Worm (Caenorhabditis elegans): ENCODE measurements around the gene srx-23.

The srx-23 gene

ce11 chrV:723895-724352, 41.8 kb downstream of the srx-23 start, which contains the start of gene fbxb-72 (continued):
- TF ChIP-seq lin-15B (tag; optimal IDR thresholded peaks at IDR 0.05): no peak
- peak; percentile 55 for TF ChIP-seq sup-37 (GFP tag; optimal IDR thresholded peaks at IDR 0.05)
- no peak for TF ChIP-seq mdl-1 (tag; optimal IDR thresholded peaks at IDR 0.05)

- TF ChIP-seq egl-27 (tag; optimal IDR thresholded peaks at IDR 0.05) (no peak), ama-1 (optimal IDR thresholded peaks at IDR 0.05) (peak; percentile 60), nhr-90 (tag; optimal IDR thresholded peaks at IDR 0.05; ENCODE audit: poor library complexity) (peak; percentile 56), efl-1 (optimal IDR thresholded peaks at IDR 0.05) (no peak), efl-1 (GFP tag; optimal IDR thresholded peaks at IDR 0.05 in 1 of 2) (peak in 1 of 2 experiments; percentile 93), hlh-17 (GFP tag; optimal IDR thresholded peaks at IDR 0.05; ENCODE audit: borderline replicate concordance) (no peak), rnt-1 (tag; optimal IDR thresholded peaks at IDR 0.05) (peak; percentile 9), blmp-1 (tag; optimal IDR thresholded peaks at IDR 0.05) (no peak), elt-2 (tag; optimal IDR thresholded peaks at IDR 0.05) (peak; percentile 8), aly-2 (tag; optimal IDR thresholded peaks at IDR 0.05) (peak; percentile 97), lir-3 (tag; optimal IDR thresholded peaks at IDR 0.05; ENCODE audit: poor library complexity) (peak; percentile 10)
Observed at ce11 chrV:724470-724890, 42.3 kb downstream of the srx-23 start.

ce11 chrV:724946-725806, 43.0 kb downstream of the srx-23 start:
- peak; percentile 34 for TF ChIP-seq aly-2 (tag; optimal IDR thresholded peaks at IDR 0.05)
- no peak for TF ChIP-seq xbp-1 (tag; optimal IDR thresholded peaks at IDR 0.05)
- TF ChIP-seq ceh-63 (GFP tag; optimal IDR thresholded peaks at IDR 0.05): no peak
- TF ChIP-seq sox-4 (tag; optimal IDR thresholded peaks at IDR 0.05): no peak
- peak; percentile 31 for TF ChIP-seq C04F5.9 (tag; optimal IDR thresholded peaks at IDR 0.05)
- peak; percentile 32 for TF ChIP-seq C16A3.4 (tag; optimal IDR thresholded peaks at IDR 0.05)
- peak; percentile 49 for TF ChIP-seq nhr-85 (tag)
- TF ChIP-seq ama-1 (optimal IDR thresholded peaks at IDR 0.05): peak; percentile 92
- no peak for TF ChIP-seq unc-62 (GFP tag; optimal IDR thresholded peaks at IDR 0.05)
- TF ChIP-seq efl-1 (optimal IDR thresholded peaks at IDR 0.05): no peak
- TF ChIP-seq efl-1 (GFP tag; optimal IDR thresholded peaks at IDR 0.05 in 1 of 2): peak in 1 of 2 experiments; percentile 84
- TF ChIP-seq Y116A8C.19 (tag; optimal IDR thresholded peaks at IDR 0.05; ENCODE audit: borderline replicate concordance): no peak
- TF ChIP-seq sptf-1 (tag; optimal IDR thresholded peaks at IDR 0.05): no peak
- TF ChIP-seq snu-23 (GFP tag; optimal IDR thresholded peaks at IDR 0.05): peak; percentile 27
- TF ChIP-seq sup-37 (GFP tag; optimal IDR thresholded peaks at IDR 0.05): peak; percentile 5
- TF ChIP-seq hlh-4 (tag; optimal IDR thresholded peaks at IDR 0.05): no peak

- TF ChIP-seq elt-3 (tag; optimal IDR thresholded peaks at IDR 0.05): peak in 1 of 6 experiments; percentile 38
- no peak for TF ChIP-seq efl-1 (optimal IDR thresholded peaks at IDR 0.05)
- TF ChIP-seq efl-1 (GFP tag; optimal IDR thresholded peaks at IDR 0.05 in 1 of 2): peak in 1 of 2 experiments; percentile 82
- no peak for TF ChIP-seq C04F5.9 (tag; optimal IDR thresholded peaks at IDR 0.05)
- no peak for TF ChIP-seq tlp-1 (tag; optimal IDR thresholded peaks at IDR 0.05)
- no peak for TF ChIP-seq alr-1 (tag; optimal IDR thresholded peaks at IDR 0.05; ENCODE audit: borderline replicate concordance)
- no peak for TF ChIP-seq nhr-237 (tag; optimal IDR thresholded peaks at IDR 0.05)
- TF ChIP-seq nhr-90 (tag; optimal IDR thresholded peaks at IDR 0.05; ENCODE audit: poor library complexity): no peak
- no peak for TF ChIP-seq sox-4 (tag; optimal IDR thresholded peaks at IDR 0.05)
- TF ChIP-seq unc-62 (GFP tag; optimal IDR thresholded peaks at IDR 0.05): no peak
- no peak for TF ChIP-seq snpc-4 (tag; optimal IDR thresholded peaks at IDR 0.05)
- no peak for TF ChIP-seq egl-27 (tag; optimal IDR thresholded peaks at IDR 0.05)
- no peak for TF ChIP-seq pag-3 (tag; optimal IDR thresholded peaks at IDR 0.05; ENCODE audit: borderline replicate concordance, insufficient read depth)
- TF ChIP-seq rnt-1 (tag; optimal IDR thresholded peaks at IDR 0.05): no peak
- TF ChIP-seq ceh-82 (tag; optimal IDR thresholded peaks at IDR 0.05): no peak
- TF ChIP-seq ets-5 (GFP tag; IDR thresholded peaks at IDR 0.05): no peak
- no peak for TF ChIP-seq nhr-85 (tag)
- TF ChIP-seq lir-3 (tag; optimal IDR thresholded peaks at IDR 0.05; ENCODE audit: poor library complexity): peak; percentile 7
- TF ChIP-seq fkh-10 (GFP tag; optimal IDR thresholded peaks at IDR 0.05): no peak
- TF ChIP-seq ztf-4 (tag; optimal IDR thresholded peaks at IDR 0.05): no peak
- TF ChIP-seq tbx-2 (tag; optimal IDR thresholded peaks at IDR 0.05): no peak
- TF ChIP-seq aly-2 (tag; optimal IDR thresholded peaks at IDR 0.05): peak; percentile 1
- TF ChIP-seq xbp-1 (tag; optimal IDR thresholded peaks at IDR 0.05): no peak
- TF ChIP-seq mep-1 (tag; optimal IDR thresholded peaks at IDR 0.05): no peak
- no peak for TF ChIP-seq jun-1 (tag; optimal IDR thresholded peaks at IDR 0.05)
- peak; percentile 66 for TF ChIP-seq ama-1 (optimal IDR thresholded peaks at IDR 0.05)
- TF ChIP-seq hlh-4 (tag; optimal IDR thresholded peaks at IDR 0.05): no peak
- no peak for TF ChIP-seq mef-2 (tag; optimal IDR thresholded peaks at IDR 0.05)
- peak in 1 of 2 experiments; percentile 58 for TF ChIP-seq lin-35 (GFP tag; optimal IDR thresholded peaks at IDR 0.05)
Observed at ce11 chrV:725807-726572, 43.9 kb downstream of the srx-23 start.
